Worm (Caenorhabditis elegans) whole organism, young adult: Measurements from ENCODE around the gene T19C3.6.

ENCODE experiments used
- B0035.1 ChIP-seq: sonication (generic microtip); optimal IDR thresholded peaks from 2 replicates; lab custom pipeline; 2016; ENCODE audit warnings: missing genetic modification characterization, mild to moderate bottlenecking, missing compliant biosample characterization, missing genotype, missing genetic modification reagents
- D2030.7 ChIP-seq: fragments of 200-800 bp; sonication (Bioruptor generic); IDR thresholded peaks from 2 replicates; pipeline ENCODE4 v1.3.6; 2022; ENCODE audit warnings: missing genetic modification reagents, missing genetic modification characterization, missing compliant biosample characterization
- F33H1.4 ChIP-seq: fragments of 200-800 bp; sonication (Bioruptor generic); IDR thresholded peaks from 2 replicates; pipeline ENCODE4 v1.3.6; 2022; ENCODE audit warnings: missing genetic modification reagents, missing genetic modification characterization, missing compliant biosample characterization
- atf-7 ChIP-seq: sonication (generic microtip); optimal IDR thresholded peaks from 2 replicates; lab custom pipeline; 2017; ENCODE audit warnings: mild to moderate bottlenecking, missing genetic modification characterization, missing compliant biosample characterization
- egrh-3 ChIP-seq: fragments of 200-800 bp; sonication (Bioruptor generic); IDR thresholded peaks from 2 replicates; pipeline ENCODE4 v1.3.6; 2022; ENCODE audit warnings: missing genetic modification reagents, missing genetic modification characterization, missing compliant biosample characterization
- ets-4 ChIP-seq: fragments of 200-800 bp; sonication (Bioruptor generic); optimal IDR thresholded peaks from 2 replicates; lab custom pipeline; 2018; ENCODE audit warnings: mild to moderate bottlenecking, missing genetic modification characterization, missing compliant biosample characterization
- hmg-20 ChIP-seq: fragments of 200-800 bp; sonication (Bioruptor generic); IDR thresholded peaks from 2 replicates; pipeline ENCODE4 v1.3.6; 2022; ENCODE audit warnings: missing genetic modification reagents, missing genetic modification characterization, missing compliant biosample characterization
- let-607 ChIP-seq, 2 experiments: fragments of 200-800 bp in 1 of 2; sonication (Bioruptor generic) in 1 of 2; sonication (generic microtip) in 1 of 2; optimal IDR thresholded peaks; 2 replicates each; lab custom pipeline; 2016 to 2018; ENCODE audit warnings: mild to moderate bottlenecking in 2 of 2, missing compliant biosample characterization in 2 of 2, missing genetic modification characterization in 2 of 2, moderate library complexity in 2 of 2, missing genotype in 1 of 2
- lin-35 ChIP-seq, 3 experiments: fragments of 150-350 bp in 2 of 3; sonication (generic microtip) in 1 of 3; optimal IDR thresholded peaks; 2 replicates each; lab custom pipeline; 2014 to 2018; ENCODE audit warnings: missing biosample characterization in 3 of 3, missing genetic modification characterization in 3 of 3, missing genetic modification reagents in 3 of 3
- lsy-27 ChIP-seq: sonication (generic microtip); optimal IDR thresholded peaks from 2 replicates; lab custom pipeline; 2017; ENCODE audit warnings: missing genetic modification characterization, mild to moderate bottlenecking, missing compliant biosample characterization, antibody characterized with exemption, missing genotype, borderline replicate concordance; ENCODE audit not compliant: insufficient read depth
- nfya-1 ChIP-seq: sonication (generic microtip); optimal IDR thresholded peaks from 2 replicates; lab custom pipeline; 2017; ENCODE audit warnings: antibody characterized with exemption, missing compliant biosample characterization, missing genetic modification characterization, borderline replicate concordance; ENCODE audit not compliant: insufficient read depth
- nhr-90 ChIP-seq: sonication (generic microtip); optimal IDR thresholded peaks from 2 replicates; lab custom pipeline; 2016; ENCODE audit warnings: missing genotype, mild to moderate bottlenecking, missing genetic modification characterization, missing compliant biosample characterization
- snpc-1.3 ChIP-seq: sonication (generic microtip); optimal IDR thresholded peaks from 2 replicates; lab custom pipeline; 2017; ENCODE audit warnings: missing genetic modification characterization, mild to moderate bottlenecking, missing compliant biosample characterization, antibody characterized with exemption, moderate library complexity, missing genotype, missing genetic modification reagents; ENCODE audit not compliant: insufficient read depth
- unc-62 ChIP-seq: fragments of 150-350 bp; optimal IDR thresholded peaks from 2 replicates; lab custom pipeline; 2014; ENCODE audit warnings: missing biosample characterization, missing genetic modification reagents, missing genetic modification characterization

- no peak for TF ChIP-seq unc-62 (GFP tag; lab: Kevin White, UChicago)
- no peak for TF ChIP-seq nhr-90 (tag; lab: Kevin White, UChicago)
- no peak for TF ChIP-seq hmg-20 (GFP tag; lab: Robert Waterston, UW)
- TF ChIP-seq nfya-1 (tag; lab: Kevin White, UChicago) = no peak
- no peak for TF ChIP-seq let-607 (tag; optimal IDR thresholded peaks at IDR 0.05; lab: Kevin White, UChicago)
- no peak for TF ChIP-seq snpc-1.3 (tag; lab: Kevin White, UChicago)
- TF ChIP-seq D2030.7 (GFP tag; lab: Robert Waterston, UW) = no peak
- 0 out of 2 replicates have a peak, but pooled peaks have one; percentile 14 for TF ChIP-seq egrh-3 (GFP tag; lab: Robert Waterston, UW)
- TF ChIP-seq F33H1.4 = no peak
- no peak for TF ChIP-seq atf-7 (tag; lab: Kevin White, UChicago)
- no peak for TF ChIP-seq B0035.1 (tag; lab: Kevin White, UChicago)
- no peak for TF ChIP-seq lsy-27 (tag; lab: Kevin White, UChicago)
- TF ChIP-seq ets-4 (GFP tag; lab: Kevin White, UChicago) = no peak
- TF ChIP-seq lin-35 (GFP tag; optimal IDR thresholded peaks at IDR 0.05; lab: Kevin White, UChicago) = no peak
These were observed 33.2 kb downstream of the T19C3.6 start for ce11 chrIII:598168-598567.
